Worm (Caenorhabditis elegans) whole organism, mixed stage, embryonic: Measurements from ENCODE around the gene srh-33.

Source experiments
- M03D4.4 ChIP-seq: sonication (generic microtip); optimal IDR thresholded peaks from 2 replicates; lab custom pipeline; 2017; ENCODE audit warnings: mild to moderate bottlenecking, missing genetic modification characterization, missing compliant biosample characterization
- bed-3 ChIP-seq: fragments of 200-800 bp; sonication (Bioruptor generic); optimal IDR thresholded peaks from 3 replicates; lab custom pipeline; 2018; ENCODE audit warnings: mild to moderate bottlenecking, missing genetic modification characterization, moderate library complexity, missing compliant biosample characterization
- blmp-1 ChIP-seq: fragments of 150-350 bp; optimal IDR thresholded peaks from 2 replicates; lab custom pipeline; 2014; ENCODE audit warnings: missing biosample characterization, missing genetic modification characterization
- ceh-43 ChIP-seq: fragments of 200-800 bp; sonication (Bioruptor generic); optimal IDR thresholded peaks from 2 replicates; lab custom pipeline; 2018; ENCODE audit warnings: mild to moderate bottlenecking, missing genetic modification characterization, moderate library complexity, missing compliant biosample characterization
- ceh-83 ChIP-seq: fragments of 200-800 bp; sonication (Bioruptor generic); optimal IDR thresholded peaks from 2 replicates; lab custom pipeline; 2018; ENCODE audit warnings: mild to moderate bottlenecking, missing genetic modification characterization, missing compliant biosample characterization
- ces-1 ChIP-seq: fragments of 150-350 bp; optimal IDR thresholded peaks from 2 replicates; lab custom pipeline; 2014; ENCODE audit warnings: missing biosample characterization, missing genetic modification reagents, missing genetic modification characterization
- drap-1 ChIP-seq: fragments of 200-800 bp; sonication (Bioruptor generic); optimal IDR thresholded peaks from 3 replicates; lab custom pipeline; 2018; ENCODE audit warnings: mild to moderate bottlenecking, missing genetic modification characterization, missing compliant biosample characterization
- elt-3 ChIP-seq: fragments of 150-350 bp; optimal IDR thresholded peaks from 2 replicates; lab custom pipeline; 2014; ENCODE audit warnings: missing biosample characterization, missing genetic modification characterization
- flh-1 ChIP-seq: fragments of 200-800 bp; sonication (Bioruptor generic); optimal IDR thresholded peaks from 2 replicates; lab custom pipeline; 2018; ENCODE audit warnings: mild to moderate bottlenecking, missing genetic modification characterization, moderate library complexity, missing compliant biosample characterization
- ham-2 ChIP-seq: fragments of 200-800 bp; sonication (Bioruptor generic); optimal IDR thresholded peaks from 2 replicates; lab custom pipeline; 2018; ENCODE audit warnings: mild to moderate bottlenecking, missing genetic modification characterization, missing compliant biosample characterization
- hlh-1 ChIP-seq: fragments of 150-350 bp; optimal IDR thresholded peaks from 2 replicates; lab custom pipeline; 2014; ENCODE audit warnings: missing biosample characterization, missing genetic modification reagents, missing genetic modification characterization
- lin-13 ChIP-seq: fragments of 150-350 bp; optimal IDR thresholded peaks from 2 replicates; lab custom pipeline; 2014; ENCODE audit warnings: missing biosample characterization, missing genetic modification characterization
- lin-32 ChIP-seq: fragments of 200-800 bp; sonication (Bioruptor generic); optimal IDR thresholded peaks from 2 replicates; lab custom pipeline; 2018; ENCODE audit warnings: mild to moderate bottlenecking, missing genetic modification characterization, missing compliant biosample characterization
- lsy-2 ChIP-seq: fragments of 150-350 bp; optimal IDR thresholded peaks from 2 replicates; lab custom pipeline; 2014; ENCODE audit warnings: missing biosample characterization, missing genetic modification characterization
- mab-5 ChIP-seq: fragments of 150-350 bp; optimal IDR thresholded peaks from 2 replicates; lab custom pipeline; 2014; ENCODE audit warnings: missing biosample characterization, missing genetic modification characterization
- mep-1 ChIP-seq: fragments of 150-350 bp; optimal IDR thresholded peaks from 2 replicates; lab custom pipeline; 2017; ENCODE audit warnings: missing biosample characterization, missing genetic modification reagents, missing genetic modification characterization, inconsistent platforms
- nhr-12 ChIP-seq: fragments of 150-350 bp; optimal IDR thresholded peaks from 2 replicates; lab custom pipeline; 2014; ENCODE audit warnings: missing biosample characterization, missing genetic modification characterization
- nhr-2 ChIP-seq: fragments of 150-350 bp; optimal IDR thresholded peaks from 2 replicates; lab custom pipeline; 2014; ENCODE audit warnings: missing biosample characterization, missing genetic modification characterization
- nhr-237 ChIP-seq: fragments of 150-350 bp; optimal IDR thresholded peaks from 2 replicates; lab custom pipeline; 2014; ENCODE audit warnings: missing biosample characterization, missing genetic modification characterization
- nhr-28 ChIP-seq: fragments of 150-350 bp; optimal IDR thresholded peaks from 2 replicates; lab custom pipeline; 2014; ENCODE audit warnings: missing biosample characterization, missing genetic modification characterization
- pha-4 ChIP-seq: fragments of 150-350 bp; optimal IDR thresholded peaks from 2 replicates; lab custom pipeline; 2018; ENCODE audit warnings: missing biosample characterization, missing genetic modification reagents, missing genetic modification characterization
- snpc-4 ChIP-seq: fragments of 150-350 bp; optimal IDR thresholded peaks from 2 replicates; lab custom pipeline; 2014; ENCODE audit warnings: missing biosample characterization, missing genetic modification characterization
- sptf-1 ChIP-seq: sonication (generic microtip); optimal IDR thresholded peaks from 2 replicates; lab custom pipeline; 2017; ENCODE audit warnings: mild to moderate bottlenecking, missing genetic modification characterization, moderate library complexity, missing compliant biosample characterization
- tbx-8 ChIP-seq: fragments of 200-800 bp; sonication (Bioruptor generic); optimal IDR thresholded peaks from 2 replicates; lab custom pipeline; 2018; ENCODE audit warnings: mild to moderate bottlenecking, missing genetic modification characterization, moderate library complexity, missing compliant biosample characterization
- unc-120 ChIP-seq: sonication (generic microtip); optimal IDR thresholded peaks from 2 replicates; lab custom pipeline; 2017; ENCODE audit warnings: missing genetic modification characterization, missing compliant biosample characterization; ENCODE audit not compliant: poor library complexity, severe bottlenecking
- unc-39 ChIP-seq: fragments of 150-350 bp; optimal IDR thresholded peaks from 2 replicates; lab custom pipeline; 2014; ENCODE audit warnings: missing biosample characterization, missing genetic modification characterization
- unc-62 ChIP-seq: fragments of 150-350 bp; optimal IDR thresholded peaks from 2 replicates; lab custom pipeline; 2014; ENCODE audit warnings: missing biosample characterization, missing genetic modification reagents, missing genetic modification characterization
- zip-8 ChIP-seq: fragments of 150-350 bp; optimal IDR thresholded peaks from 2 replicates; lab custom pipeline; 2014; ENCODE audit warnings: missing biosample characterization, missing genetic modification characterization
- ztf-11 ChIP-seq: fragments of 150-350 bp; optimal IDR thresholded peaks from 2 replicates; lab custom pipeline; 2014; ENCODE audit warnings: missing biosample characterization, missing genetic modification characterization

srh-33 gene

DNA sequence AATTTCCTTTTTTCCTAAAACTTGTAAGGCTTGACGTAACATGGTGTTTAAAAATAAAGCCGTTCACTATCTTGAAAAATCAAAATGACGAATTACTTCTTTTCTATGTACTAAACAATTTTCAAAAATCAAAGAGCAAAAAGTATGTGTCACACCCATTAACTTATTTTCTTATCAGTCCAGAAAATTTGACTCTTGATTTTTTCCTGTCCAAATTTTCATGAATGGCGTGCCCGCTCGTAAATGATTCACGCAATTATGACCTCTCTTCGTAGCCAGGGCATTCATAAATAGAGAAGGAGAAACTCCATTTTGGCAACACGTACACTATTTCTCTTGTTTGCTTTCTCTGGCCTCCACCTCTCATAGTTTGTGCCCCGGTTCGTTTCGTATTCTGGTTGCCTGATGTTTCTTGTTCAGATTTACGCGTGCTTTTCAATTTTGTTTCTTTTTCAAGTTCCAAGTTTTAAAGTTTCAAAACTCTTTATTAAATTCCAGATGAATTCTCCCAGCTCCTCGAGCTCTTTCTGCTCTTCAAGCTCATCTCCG is 34.6 kb upstream of the srh-33 start, which contains the start of gene nhr-55:
Gene nhr-55, plus strand, starts transcription at position 499 of the 549 bp plus-strand sequence.
- TF ChIP-seq nhr-237 (tag; lab: Kevin White, UChicago) (no peak), unc-62 (GFP tag; lab: Kevin White, UChicago) (no peak), tbx-8 (GFP tag; lab: Kevin White, UChicago) (no peak), lsy-2 (tag; lab: Kevin White, UChicago) (no peak), lin-32 (no peak), M03D4.4 (tag; lab: Kevin White, UChicago) (no peak), mab-5 (tag; lab: Kevin White, UChicago) (no peak), sptf-1 (tag; lab: Kevin White, UChicago) (no peak), drap-1 (GFP tag; lab: Kevin White, UChicago) (no peak)
- TF ChIP-seq, all 35 proteins: peak for 0

DNA sequence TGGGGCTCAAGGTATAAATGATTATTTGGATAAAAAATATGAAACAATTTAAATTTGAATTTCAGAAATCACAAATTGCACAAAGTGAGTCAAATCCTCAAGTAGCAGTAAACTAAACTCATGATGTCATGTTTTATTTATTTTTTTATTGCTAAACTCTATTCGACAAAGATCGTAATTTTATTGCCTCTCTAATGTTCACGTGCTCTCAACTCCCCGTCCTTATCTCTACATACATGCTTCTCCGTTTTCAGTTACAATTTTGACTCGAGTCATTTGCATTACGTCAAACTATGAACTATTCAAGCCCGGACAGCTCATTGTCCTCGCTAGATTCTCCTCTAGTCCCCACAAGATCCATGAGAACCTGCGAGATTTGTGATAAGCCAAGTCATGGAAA is 31.4 kb upstream of the srh-33 start, which contains the start of gene nhr-99:
Gene nhr-99, plus strand, starts transcription at position 263 of the 400 bp plus-strand sequence.
- TF ChIP-seq snpc-4 (tag; lab: Kevin White, UChicago) (no peak), flh-1 (no peak), ztf-11 (tag; lab: Kevin White, UChicago) (no peak), sptf-1 (tag; lab: Kevin White, UChicago) (no peak), blmp-1 (tag; lab: Kevin White, UChicago) (no peak), pha-4 (tag; lab: Kevin White, UChicago) (no peak), elt-3 (tag; lab: Kevin White, UChicago) (no peak), unc-62 (GFP tag; lab: Kevin White, UChicago) (no peak), M03D4.4 (tag; lab: Kevin White, UChicago) (no peak), nhr-2 (no peak), nhr-237 (tag; lab: Kevin White, UChicago) (no peak), ces-1 (no peak), ceh-43 (no peak), ham-2 (GFP tag; lab: Kevin White, UChicago) (no peak), zip-8 (tag; lab: Kevin White, UChicago) (no peak), lin-13 (no peak), nhr-12 (no peak)
- TF ChIP-seq, all 35 proteins: peak for 0

DNA sequence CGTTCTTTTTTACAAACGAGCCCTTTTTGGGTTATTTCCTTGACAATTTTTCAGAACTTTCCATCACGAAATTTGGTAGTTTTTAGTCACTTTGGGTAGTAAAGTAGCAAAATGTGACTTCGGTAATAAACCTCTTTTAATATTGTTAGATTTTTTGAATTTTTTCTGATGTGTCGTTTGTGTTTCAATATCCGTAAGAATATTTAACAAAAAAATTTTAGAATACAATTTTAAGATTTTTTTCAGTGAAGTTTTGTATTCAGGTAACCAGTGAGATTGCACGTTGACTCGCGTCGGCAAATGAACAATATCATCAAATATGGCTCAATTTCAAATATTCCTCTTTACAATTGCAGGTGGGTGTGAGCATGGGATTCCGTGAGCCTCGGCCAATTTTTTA is 29.5 kb upstream of the srh-33 start, which contains the start of gene srt-31:
Gene srt-31, plus strand, starts transcription at position 301 of the 400 bp plus-strand sequence.
- TF ChIP-seq ham-2 (GFP tag; lab: Kevin White, UChicago) (no peak), mep-1 (no peak), mab-5 (tag; lab: Kevin White, UChicago) (no peak), lin-13 (no peak), lin-32 (no peak), unc-120 (tag; lab: Kevin White, UChicago) (no peak), nhr-28 (tag; lab: Kevin White, UChicago) (no peak), M03D4.4 (tag; lab: Kevin White, UChicago) (no peak), bed-3 (GFP tag; lab: Kevin White, UChicago) (no peak), unc-62 (GFP tag; lab: Kevin White, UChicago) (no peak), ceh-43 (no peak), nhr-12 (no peak)

DNA sequence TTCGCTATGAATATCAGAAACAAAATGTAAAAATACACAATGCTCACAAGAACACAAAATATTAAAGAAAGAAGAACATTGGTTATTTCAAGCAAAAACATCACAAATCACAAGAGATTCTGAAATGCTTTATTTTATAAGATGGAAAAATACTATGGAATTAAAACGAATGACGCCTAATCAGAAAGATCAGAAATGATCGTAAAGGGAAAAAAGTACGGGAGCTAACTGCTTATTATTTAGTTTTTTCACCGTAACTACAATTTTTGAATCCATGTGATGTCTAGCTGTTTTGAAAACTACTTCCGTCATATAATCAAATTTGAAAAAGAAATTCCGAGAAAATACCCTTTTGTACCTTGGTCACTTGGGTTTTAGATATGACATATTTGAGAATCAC is 25.4 kb upstream of the srh-33 start, which contains the start of gene srbc-57:
Gene srbc-57, minus strand, starts transcription at position 101 of the 400 bp plus-strand sequence.
- no peak for TF ChIP-seq mep-1
- no peak for TF ChIP-seq unc-39
- no peak for TF ChIP-seq lin-13
- no peak for TF ChIP-seq lin-32
- TF ChIP-seq blmp-1 (tag; lab: Kevin White, UChicago), result no peak
- no peak for TF ChIP-seq ceh-43
- TF ChIP-seq hlh-1 (tag; lab: Kevin White, UChicago), result no peak
- no peak for TF ChIP-seq ceh-83

DNA sequence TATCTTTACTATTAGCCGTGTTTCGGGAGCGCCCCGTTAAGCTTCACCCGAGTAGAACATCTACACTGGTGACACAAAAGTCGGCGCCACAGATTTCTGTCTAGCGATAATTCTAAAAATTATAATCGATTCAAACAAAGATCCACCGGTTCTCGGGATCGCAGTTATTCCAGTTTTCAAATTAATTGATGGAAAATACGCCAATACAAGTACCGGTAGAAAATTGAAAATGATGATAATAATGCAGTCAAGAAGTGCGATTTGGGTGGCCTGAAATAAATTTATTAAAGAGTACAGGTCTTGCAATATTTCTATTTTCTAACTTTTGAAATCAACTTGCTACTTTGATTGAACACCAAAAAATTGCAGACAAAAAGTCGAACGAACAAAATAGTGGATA is 24.4 kb upstream of the srh-33 start:
- TF ChIP-seq ces-1 (no peak), unc-62 (GFP tag; lab: Kevin White, UChicago) (no peak), tbx-8 (GFP tag; lab: Kevin White, UChicago) (no peak), elt-3 (tag; lab: Kevin White, UChicago) (no peak), hlh-1 (tag; lab: Kevin White, UChicago) (no peak), ceh-43 (no peak), nhr-237 (tag; lab: Kevin White, UChicago) (no peak), nhr-2 (no peak), bed-3 (GFP tag; lab: Kevin White, UChicago) (no peak), ceh-83 (no peak), flh-1 (no peak)
